Worm (Caenorhabditis elegans): ENCODE data around the gene C16D9.8.

- TF ChIP-seq zip-5 (tag; optimal IDR thresholded peaks at IDR 0.05) (no peak), gmeb-2 (tag; optimal IDR thresholded peaks at IDR 0.05) (no peak), ama-1 (optimal IDR thresholded peaks at IDR 0.05) (no peak), ceh-18 (tag; optimal IDR thresholded peaks at IDR 0.05) (no peak), pros-1 (tag; optimal IDR thresholded peaks at IDR 0.05) (no peak), rnt-1 (tag; optimal IDR thresholded peaks at IDR 0.05) (no peak), dmd-4 (tag; optimal IDR thresholded peaks at IDR 0.05; ENCODE audit: borderline replicate concordance) (no peak), ztf-16 (tag; optimal IDR thresholded peaks at IDR 0.05) (no peak)
These were observed 46.2 kb downstream of the C16D9.8 start for ce11 chrV:8217118-8217517.

Data from whole organism, late embryonic.